Fruit fly (Drosophila melanogaster): ENCODE measurements around the gene CG14377.

Gene CG14377

dm6 chr3R:13382656-13383142 lies 14.9 kb upstream of the CG14377 start (continued):
- no peak for TF ChIP-seq CG6683 (GFP tag; optimal IDR thresholded peaks at IDR 0.05)
- no peak for TF ChIP-seq bigmax (GFP tag; optimal IDR thresholded peaks at IDR 0.05)
- no peak for TF ChIP-seq CG42726 (GFP tag; IDR thresholded peaks at IDR 0.05; ENCODE audit: partially characterized antibody)
- no peak for TF ChIP-seq ara (GFP tag; IDR thresholded peaks at IDR 0.05)
- peak; percentile 7 to 70 for TF ChIP-seq crp (GFP tag; optimal IDR thresholded peaks at IDR 0.05)
- TF ChIP-seq Myb (GFP tag; optimal IDR thresholded peaks at IDR 0.05): no peak
- no peak for TF ChIP-seq z (GFP tag; IDR thresholded peaks at IDR 0.05)
- TF ChIP-seq Dip2 (GFP tag; IDR thresholded peaks at IDR 0.05): no peak
- TF ChIP-seq CG6791 (GFP tag; IDR thresholded peaks at IDR 0.05; ENCODE audit: partially characterized antibody): 0 out of 3 replicates have a peak, but pooled peaks have one; percentile 13
- TF ChIP-seq CG13894 (tag; optimal IDR thresholded peaks at IDR 0.05): no peak
- no peak for TF ChIP-seq Atf3 (GFP tag; optimal IDR thresholded peaks at IDR 0.05)
- TF ChIP-seq odd (GFP tag; optimal IDR thresholded peaks at IDR 0.05): no peak
- TF ChIP-seq chn (GFP tag; optimal IDR thresholded peaks at IDR 0.05): no peak
- TF ChIP-seq CG31388 (GFP tag; optimal IDR thresholded peaks at IDR 0.05): no peak
- TF ChIP-seq CG18476 (GFP tag; optimal IDR thresholded peaks at IDR 0.05): no peak
- no peak for TF ChIP-seq CG12219 (GFP tag; optimal IDR thresholded peaks at IDR 0.05)
- no peak for TF ChIP-seq Ssrp (tag; optimal IDR thresholded peaks at IDR 0.05)
- TF ChIP-seq CG9215 (GFP tag; IDR thresholded peaks at IDR 0.05): no peak
- TF ChIP-seq D19B (GFP tag; optimal IDR thresholded peaks at IDR 0.05): peak; percentile 6
- TF ChIP-seq CG13296 (GFP tag; optimal IDR thresholded peaks at IDR 0.05): no peak
- TF ChIP-seq CG9876 (GFP tag; optimal IDR thresholded peaks at IDR 0.05): no peak
- no peak for TF ChIP-seq CG33213 (GFP tag; optimal IDR thresholded peaks at IDR 0.05)
- no peak for TF ChIP-seq CG2129 (GFP tag; IDR thresholded peaks at IDR 0.05; ENCODE audit: partially characterized antibody)
- peak; percentile 65 for TF ChIP-seq CG6765 (GFP tag; optimal IDR thresholded peaks at IDR 0.05)
- TF ChIP-seq CG16813 (GFP tag; IDR thresholded peaks at IDR 0.05; ENCODE audit: partially characterized antibody): 0 out of 3 replicates have a peak, but pooled peaks have one; percentile 30
- no peak for TF ChIP-seq crc (GFP tag; optimal IDR thresholded peaks at IDR 0.05)
- TF ChIP-seq tup (GFP tag; optimal IDR thresholded peaks at IDR 0.05): no peak
- TF ChIP-seq lov (optimal IDR thresholded peaks at IDR 0.05): no peak
- no peak for TF ChIP-seq lov (GFP tag; IDR thresholded peaks at IDR 0.05)
- TF ChIP-seq H2.0 (GFP tag; IDR thresholded peaks at IDR 0.05): no peak
- TF ChIP-seq onecut (GFP tag; IDR thresholded peaks at IDR 0.05): no peak; the same call in 1 of the 2 replicates
- TF ChIP-seq CG2712 (tag; optimal IDR thresholded peaks at IDR 0.05): no peak
- TF ChIP-seq Nf-YA (GFP tag; IDR thresholded peaks at IDR 0.05): no peak
- no peak for TF ChIP-seq zen (tag; optimal IDR thresholded peaks at IDR 0.05)
- no peak for TF ChIP-seq cwo (GFP tag; optimal IDR thresholded peaks at IDR 0.05)
- no peak for TF ChIP-seq kni (GFP tag; optimal IDR thresholded peaks at IDR 0.05)
- peak; percentile 15; the same call in 1 of the 2 replicates for TF ChIP-seq amos (GFP tag; IDR thresholded peaks at IDR 0.05; ENCODE audit: partially characterized antibody)
- TF ChIP-seq ham (GFP tag; IDR thresholded peaks at IDR 0.05): no peak
- TF ChIP-seq CG18262 (tag; optimal IDR thresholded peaks at IDR 0.05): no peak
- no peak for TF ChIP-seq aop (GFP tag; IDR thresholded peaks at IDR 0.05)
- TF ChIP-seq CG7271 (tag; optimal IDR thresholded peaks at IDR 0.05): no peak
- TF ChIP-seq toy (GFP tag; IDR thresholded peaks at IDR 0.05): no peak
- TF ChIP-seq pita (GFP tag; optimal IDR thresholded peaks at IDR 0.05): no peak
- no peak for TF ChIP-seq CG12744 (GFP tag; optimal IDR thresholded peaks at IDR 0.05)
- no peak for TF ChIP-seq ATbp (GFP tag; optimal IDR thresholded peaks at IDR 0.05)
- TF ChIP-seq NC2β (GFP tag; optimal IDR thresholded peaks at IDR 0.05): no peak
- TF ChIP-seq vnd (GFP tag; IDR thresholded peaks at IDR 0.05; ENCODE audit: partially characterized antibody): no peak
- TF ChIP-seq Xrp1 (GFP tag; IDR thresholded peaks at IDR 0.05): no peak
- TF ChIP-seq maf-S (GFP tag; optimal IDR thresholded peaks at IDR 0.05): no peak
- no peak for TF ChIP-seq nau (GFP tag; optimal IDR thresholded peaks at IDR 0.05)
- TF ChIP-seq stc (GFP tag; IDR thresholded peaks at IDR 0.05): no peak
